Fruit fly (Drosophila melanogaster) whole organism, pupa: Measurements from ENCODE around the gene tara.

Experiments used
- CG10348 ChIP-seq: fragments of 200-800 bp; sonication (Bioruptor generic); IDR thresholded peaks from 2 replicates; pipeline ENCODE4 v1.3.6; 2022; ENCODE audit warnings: missing biosample characterization, missing genetic modification characterization
- CG12605 ChIP-seq: fragments of 200-800 bp; sonication (Bioruptor generic); IDR thresholded peaks from 2 replicates; pipeline ENCODE4 v1.3.6; 2022; ENCODE audit warnings: missing biosample characterization, missing genetic modification characterization
- CG13204 ChIP-seq: fragments of 200-800 bp; sonication (Bioruptor generic); optimal IDR thresholded peaks from 2 replicates; lab custom pipeline; 2018; ENCODE audit warnings: missing biosample characterization, mild to moderate bottlenecking, missing genetic modification characterization, moderate library complexity
- CG14655 ChIP-seq: fragments of 200-800 bp; sonication (Bioruptor generic); optimal IDR thresholded peaks from 3 replicates; lab custom pipeline; 2017; ENCODE audit warnings: mild to moderate bottlenecking, missing biosample characterization, missing genetic modification reagents, missing genetic modification characterization
- CG15710 ChIP-seq: fragments of 200-800 bp; sonication (Bioruptor generic); optimal IDR thresholded peaks from 2 replicates; lab custom pipeline; 2018; ENCODE audit warnings: missing biosample characterization, mild to moderate bottlenecking, missing genetic modification characterization, moderate library complexity
- CG17806 ChIP-seq: fragments of 200-800 bp; sonication (Bioruptor generic); optimal IDR thresholded peaks from 2 replicates; lab custom pipeline; 2018; ENCODE audit warnings: missing biosample characterization, mild to moderate bottlenecking, missing genetic modification characterization, moderate library complexity
- CG32121 ChIP-seq: fragments of 200-800 bp; sonication (Bioruptor generic); IDR thresholded peaks from 2 replicates; pipeline ENCODE4 v1.3.6; 2022; ENCODE audit warnings: missing biosample characterization, missing genetic modification characterization
- CG34367 ChIP-seq: fragments of 200-800 bp; sonication (Bioruptor generic); optimal IDR thresholded peaks from 2 replicates; lab custom pipeline; 2018; ENCODE audit warnings: missing biosample characterization, mild to moderate bottlenecking, missing genetic modification characterization
- CG4496 ChIP-seq: fragments of 200-800 bp; sonication (Bioruptor generic); IDR thresholded peaks from 3 replicates; pipeline ENCODE4 v1.3.6; 2022; ENCODE audit warnings: missing biosample characterization, missing genetic modification characterization
- CG8159 ChIP-seq: fragments of 200-800 bp; sonication (Bioruptor generic); optimal IDR thresholded peaks from 3 replicates; lab custom pipeline; 2018; ENCODE audit warnings: missing biosample characterization, mild to moderate bottlenecking, missing genetic modification characterization, moderate library complexity
- CG8301 ChIP-seq: fragments of 200-800 bp; sonication (Bioruptor generic); optimal IDR thresholded peaks from 2 replicates; lab custom pipeline; 2018; ENCODE audit warnings: missing biosample characterization, mild to moderate bottlenecking, missing genetic modification characterization
- CG9948 ChIP-seq: fragments of 200-800 bp; sonication (Bioruptor generic); optimal IDR thresholded peaks from 2 replicates; lab custom pipeline; 2018; ENCODE audit warnings: missing biosample characterization, mild to moderate bottlenecking, missing genetic modification characterization, moderate library complexity
- D1 ChIP-seq: fragments of 200-800 bp; sonication (Bioruptor generic); optimal IDR thresholded peaks from 2 replicates; lab custom pipeline; 2018; ENCODE audit warnings: missing biosample characterization, mild to moderate bottlenecking, missing genetic modification characterization, moderate library complexity
- EcR ChIP-seq: fragments of 200-800 bp; sonication (Bioruptor generic); optimal IDR thresholded peaks from 3 replicates; lab custom pipeline; 2019; ENCODE audit warnings: missing biosample characterization, missing genetic modification characterization, mild to moderate bottlenecking, moderate library complexity, missing genetic modification reagents
- Ets98B ChIP-seq: fragments of 200-800 bp; sonication (Bioruptor generic); IDR thresholded peaks from 2 replicates; pipeline ENCODE4 v1.3.6; 2022; ENCODE audit warnings: missing biosample characterization, missing genetic modification characterization
- Pif1A ChIP-seq: fragments of 200-800 bp; sonication (Bioruptor generic); optimal IDR thresholded peaks from 3 replicates; lab custom pipeline; 2016; ENCODE audit warnings: missing biosample characterization, missing genetic modification characterization
- Pif1B ChIP-seq: fragments of 200-800 bp; sonication (Bioruptor generic); optimal IDR thresholded peaks from 3 replicates; lab custom pipeline; 2016; ENCODE audit warnings: missing biosample characterization, missing genetic modification characterization
- Snoo ChIP-seq: fragments of 200-800 bp; sonication (Bioruptor generic); optimal IDR thresholded peaks from 3 replicates; lab custom pipeline; 2017; ENCODE audit warnings: missing biosample characterization, mild to moderate bottlenecking, missing genetic modification characterization, inconsistent platforms
- fd96Ca ChIP-seq: fragments of 200-800 bp; sonication (Bioruptor generic); IDR thresholded peaks from 3 replicates; pipeline ENCODE4 v1.3.6; 2022; ENCODE audit warnings: missing biosample characterization, missing genetic modification characterization
- gl ChIP-seq: fragments of 200-800 bp; sonication (Bioruptor generic); optimal IDR thresholded peaks from 2 replicates; lab custom pipeline; 2018; ENCODE audit warnings: missing biosample characterization, mild to moderate bottlenecking, missing genetic modification characterization
- rn ChIP-seq: fragments of 200-800 bp; sonication (Bioruptor generic); IDR thresholded peaks from 2 replicates; pipeline ENCODE4 v1.3.6; 2022; ENCODE audit warnings: missing biosample characterization, missing genetic modification characterization

The tara gene

dm6 chr3R:16240478-16241101 is 15.1 kb downstream of the tara start:
- TF ChIP-seq gl (peak; percentile 42), CG4496 (GFP tag; lab: Robert Waterston, UW) (no peak), CG15710 (tag; lab: Kevin White, UChicago) (no peak), CG17806 (tag; lab: Kevin White, UChicago) (no peak), CG34367 (no peak), CG10348 (GFP tag; lab: Robert Waterston, UW) (no peak), D1 (tag; lab: Kevin White, UChicago) (no peak), rn (GFP tag; lab: Robert Waterston, UW) (no peak), Pif1B (GFP tag; lab: Kevin White, UChicago) (no peak), EcR (GFP tag; lab: Kevin White, UChicago) (no peak), Snoo (tag; lab: Kevin White, UChicago) (peak; percentile 32), CG12605 (GFP tag; lab: Robert Waterston, UW) (no peak), CG32121 (GFP tag; lab: Robert Waterston, UW) (no peak), Pif1A (GFP tag; lab: Kevin White, UChicago) (no peak), CG9948 (tag; lab: Kevin White, UChicago) (no peak), CG13204 (GFP tag; lab: Kevin White, UChicago) (no peak), CG8301 (tag; lab: Kevin White, UChicago) (no peak), CG14655 (GFP tag; lab: Kevin White, UChicago) (peak; percentile 1), CG8159 (tag; lab: Kevin White, UChicago) (peak; percentile 28), Ets98B (GFP tag; lab: Robert Waterston, UW) (no peak), fd96Ca (GFP tag; lab: Robert Waterston, UW) (no peak)

dm6 chr3R:16241102-16241779 is 15.8 kb downstream of the tara start:
- TF ChIP-seq CG13204 (GFP tag; lab: Kevin White, UChicago) (peak; percentile 97), EcR (GFP tag; lab: Kevin White, UChicago) (peak; percentile 90), CG15710 (tag; lab: Kevin White, UChicago) (peak; percentile 21), Snoo (tag; lab: Kevin White, UChicago) (no peak), CG14655 (GFP tag; lab: Kevin White, UChicago) (peak; percentile 25), gl (peak; percentile 33), CG12605 (GFP tag; lab: Robert Waterston, UW) (no peak), CG8159 (tag; lab: Kevin White, UChicago) (peak; percentile 47), CG9948 (tag; lab: Kevin White, UChicago) (no peak), CG10348 (GFP tag; lab: Robert Waterston, UW) (no peak)

DNA sequence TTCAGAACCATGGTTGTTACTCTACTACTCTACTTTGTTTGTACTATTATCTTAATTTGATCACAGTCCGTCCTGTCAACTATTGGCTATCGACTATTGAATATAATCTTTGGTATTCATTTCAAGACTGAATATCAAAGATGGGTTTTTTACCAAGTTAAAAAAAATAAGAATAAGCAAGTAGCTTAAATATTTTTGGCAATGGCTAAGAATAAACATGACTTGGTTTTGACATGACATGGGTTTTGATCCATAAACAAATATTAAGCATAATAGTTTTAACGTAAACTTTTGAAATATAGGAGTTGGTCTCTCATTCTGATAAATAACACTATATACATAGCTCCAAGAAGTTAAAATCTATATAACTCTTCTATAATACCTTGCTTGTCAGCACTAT is 16.4 kb downstream of the tara start:
- peak; percentile 26 for TF ChIP-seq Snoo (tag; lab: Kevin White, UChicago)
- TF ChIP-seq CG17806 (tag; lab: Kevin White, UChicago) = no peak
- TF ChIP-seq EcR (GFP tag; lab: Kevin White, UChicago) = no peak
- TF ChIP-seq CG8159 (tag; lab: Kevin White, UChicago) = peak; percentile 41
- no peak for TF ChIP-seq CG12605 (GFP tag; lab: Robert Waterston, UW)
- no peak for TF ChIP-seq CG13204 (GFP tag; lab: Kevin White, UChicago)
- TF ChIP-seq Pif1A (GFP tag; lab: Kevin White, UChicago) = no peak
- no peak for TF ChIP-seq Pif1B (GFP tag; lab: Kevin White, UChicago)
- TF ChIP-seq Ets98B (GFP tag; lab: Robert Waterston, UW) = no peak
- TF ChIP-seq CG14655 (GFP tag; lab: Kevin White, UChicago) = peak; percentile 35
- TF ChIP-seq CG9948 (tag; lab: Kevin White, UChicago) = no peak
- TF ChIP-seq gl = no peak
- TF ChIP-seq fd96Ca (GFP tag; lab: Robert Waterston, UW) = no peak
- TF ChIP-seq, all 21 proteins: peak for 3

dm6 chr3R:16242461-16242934 is 17.0 kb downstream of the tara start:
- TF ChIP-seq CG8159 (tag; lab: Kevin White, UChicago) (peak; percentile 33), CG17806 (tag; lab: Kevin White, UChicago) (no peak), CG4496 (GFP tag; lab: Robert Waterston, UW) (no peak), gl (peak; percentile 64), CG15710 (tag; lab: Kevin White, UChicago) (peak; percentile 15), CG34367 (peak; percentile 15), CG13204 (GFP tag; lab: Kevin White, UChicago) (peak; percentile 97), CG9948 (tag; lab: Kevin White, UChicago) (peak; percentile 20), CG8301 (tag; lab: Kevin White, UChicago) (peak; percentile 7), fd96Ca (GFP tag; lab: Robert Waterston, UW) (no peak), Pif1A (GFP tag; lab: Kevin White, UChicago) (peak; percentile 71), Snoo (tag; lab: Kevin White, UChicago) (peak; percentile 37), Pif1B (GFP tag; lab: Kevin White, UChicago) (peak; percentile 66), D1 (tag; lab: Kevin White, UChicago) (no peak), Ets98B (GFP tag; lab: Robert Waterston, UW) (no peak), CG14655 (GFP tag; lab: Kevin White, UChicago) (no peak), CG10348 (GFP tag; lab: Robert Waterston, UW) (no peak), rn (GFP tag; lab: Robert Waterston, UW) (no peak), CG32121 (GFP tag; lab: Robert Waterston, UW) (no peak), EcR (GFP tag; lab: Kevin White, UChicago) (peak; percentile 96), CG12605 (GFP tag; lab: Robert Waterston, UW) (no peak)
- TF ChIP-seq, all 21 proteins: peak for 11
